Worm (Caenorhabditis elegans): ENCODE data around the gene F55A11.8.

The F55A11.8 gene

ce11 chrV:11796343-11796742 is 8.4 kb downstream of the F55A11.8 start (continued):
- no peak for TF ChIP-seq lin-13 (GFP tag; optimal IDR thresholded peaks at IDR 0.05)
- no peak for TF ChIP-seq C34F6.9 (tag; optimal IDR thresholded peaks at IDR 0.05)
- TF ChIP-seq elt-3 (tag; optimal IDR thresholded peaks at IDR 0.05): no peak
- TF ChIP-seq nhr-237 (tag; optimal IDR thresholded peaks at IDR 0.05): no peak
- TF ChIP-seq mab-5 (tag; optimal IDR thresholded peaks at IDR 0.05): no peak
- peak; percentile 53 for TF ChIP-seq nhr-25 (tag; optimal IDR thresholded peaks at IDR 0.05)
- TF ChIP-seq lin-11 (tag; optimal IDR thresholded peaks at IDR 0.05): no peak
- no peak for TF ChIP-seq unc-39 (tag; optimal IDR thresholded peaks at IDR 0.05)
- no peak for TF ChIP-seq Y55F3AM.14 (GFP tag; optimal IDR thresholded peaks at IDR 0.05)

DNA sequence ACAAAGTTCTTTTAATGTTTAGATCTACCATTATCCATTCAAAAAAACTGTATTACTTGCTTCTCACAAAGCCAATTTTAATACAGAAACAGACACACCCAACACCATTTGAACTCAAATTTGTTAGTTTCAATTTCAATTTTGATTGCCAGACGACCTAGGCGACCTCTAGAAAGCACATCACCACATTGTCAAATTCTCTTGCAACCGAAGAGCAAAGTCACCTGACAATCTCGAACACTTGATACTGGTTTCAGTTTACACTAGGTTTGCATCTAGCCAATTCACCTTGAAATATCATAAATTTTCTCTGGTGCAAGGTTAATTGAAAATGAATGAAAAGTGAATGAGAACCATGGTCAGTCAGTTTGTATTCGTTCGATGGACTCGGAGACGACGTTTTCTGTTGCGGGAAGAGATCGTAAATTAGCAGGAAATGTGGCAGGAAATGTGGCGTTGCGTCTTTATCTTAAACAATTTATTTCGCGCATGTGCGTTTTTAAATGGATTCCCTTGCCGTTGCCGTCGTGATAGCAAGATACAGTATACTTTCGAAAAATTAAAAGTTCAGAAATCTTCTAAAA is 9.4 kb downstream of the F55A11.8 start:
- TF ChIP-seq sma-3 (GFP tag; optimal IDR thresholded peaks at IDR 0.05) (peak; percentile 13), nhr-21 (tag; optimal IDR thresholded peaks at IDR 0.05) (peak; percentile 24), crh-2 (tag; optimal IDR thresholded peaks at IDR 0.05) (peak; percentile 6), R02D3.7 (tag; optimal IDR thresholded peaks at IDR 0.05) (no peak), sma-9 (GFP tag; optimal IDR thresholded peaks at IDR 0.05) (peak; percentile 70), sma-9 (tag; optimal IDR thresholded peaks at IDR 0.05) (no peak), nhr-25 (tag; optimal IDR thresholded peaks at IDR 0.05) (peak; percentile 68), blmp-1 (tag; optimal IDR thresholded peaks at IDR 0.05; ENCODE audit: insufficient read depth) (peak; percentile 50), nhr-6 (tag; optimal IDR thresholded peaks at IDR 0.05) (no peak)

DNA sequence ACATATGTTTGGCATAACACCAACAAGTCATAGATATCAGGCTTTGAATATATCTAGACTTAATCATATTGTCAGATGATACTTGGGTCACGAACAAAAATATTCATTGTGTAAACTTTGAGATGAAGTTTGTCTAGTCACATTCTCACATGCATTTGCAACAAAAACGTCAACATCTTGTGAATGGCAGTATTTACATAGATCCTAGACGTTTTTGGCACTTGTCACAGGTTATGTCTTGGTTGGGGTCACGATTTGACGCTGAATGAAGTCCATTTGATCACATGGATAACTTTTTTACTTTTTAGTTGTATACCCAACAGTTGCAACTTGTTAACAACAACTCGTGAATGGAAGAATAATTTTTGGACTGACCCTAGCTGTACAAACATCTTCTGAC is 10.3 kb downstream of the F55A11.8 start:
- TF ChIP-seq mdl-1 (tag; optimal IDR thresholded peaks at IDR 0.05) (no peak), nhr-129 (tag; optimal IDR thresholded peaks at IDR 0.05) (peak; percentile 49)

DNA sequence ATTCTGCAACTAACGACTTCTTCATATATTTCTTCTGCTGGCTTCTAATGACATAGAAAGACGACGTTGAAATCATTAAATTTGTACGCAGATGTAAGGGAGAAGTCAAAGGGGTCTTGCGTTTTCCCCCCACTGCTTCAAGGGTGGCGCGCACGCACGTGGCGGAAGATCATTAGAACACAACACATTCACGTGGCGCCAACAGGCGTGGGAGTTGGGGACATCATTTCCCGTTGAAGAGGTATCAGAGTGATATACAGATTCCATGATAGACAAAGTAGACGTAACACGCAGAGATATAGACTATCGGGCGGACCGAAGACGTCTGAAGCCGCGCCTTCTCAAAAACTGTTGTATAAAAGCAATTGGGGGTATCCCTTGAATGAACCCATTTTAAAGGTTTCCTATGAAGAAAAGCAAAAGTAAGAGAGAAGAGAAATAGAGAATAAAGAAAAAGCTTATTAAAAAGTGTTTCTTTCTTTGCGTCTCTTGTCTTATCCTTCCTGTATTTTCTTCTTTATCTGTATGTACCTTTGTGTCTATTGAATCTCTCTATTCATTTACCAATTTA is 11.3 kb downstream of the F55A11.8 start:
- TF ChIP-seq sem-4 (tag; optimal IDR thresholded peaks at IDR 0.05): peak; percentile 82
- peak; percentile 99 for TF ChIP-seq sma-9 (GFP tag; optimal IDR thresholded peaks at IDR 0.05)
- TF ChIP-seq sma-9 (tag; optimal IDR thresholded peaks at IDR 0.05): peak; percentile 42
- peak; percentile 98 for TF ChIP-seq nhr-21 (tag; optimal IDR thresholded peaks at IDR 0.05)
- no peak for TF ChIP-seq skn-1 (tag; optimal IDR thresholded peaks at IDR 0.05)
- peak; percentile 82 for TF ChIP-seq Y55F3AM.14 (GFP tag; optimal IDR thresholded peaks at IDR 0.05)
- no peak for TF ChIP-seq lin-13 (GFP tag; optimal IDR thresholded peaks at IDR 0.05)
- TF ChIP-seq lsy-2 (tag; optimal IDR thresholded peaks at IDR 0.05): peak in 1 of 2 experiments; percentile 51
- peak; percentile 95 for TF ChIP-seq blmp-1 (tag; optimal IDR thresholded peaks at IDR 0.05; ENCODE audit: insufficient read depth)
- no peak for TF ChIP-seq nhr-237 (tag; optimal IDR thresholded peaks at IDR 0.05)
- TF ChIP-seq unc-55 (GFP tag; optimal IDR thresholded peaks at IDR 0.05): no peak
- no peak for TF ChIP-seq unc-62 (GFP tag; optimal IDR thresholded peaks at IDR 0.05)
- TF ChIP-seq egl-27 (tag; optimal IDR thresholded peaks at IDR 0.05): peak; percentile 59
- TF ChIP-seq crh-2 (tag; optimal IDR thresholded peaks at IDR 0.05): peak; percentile 65
- peak; percentile 14 for TF ChIP-seq nhr-129 (tag; optimal IDR thresholded peaks at IDR 0.05)
- no peak for TF ChIP-seq lin-11 (tag; optimal IDR thresholded peaks at IDR 0.05)
- TF ChIP-seq zag-1 (tag; optimal IDR thresholded peaks at IDR 0.05): no peak
- peak; percentile 96 for TF ChIP-seq nhr-25 (tag; optimal IDR thresholded peaks at IDR 0.05)
- TF ChIP-seq sma-3 (GFP tag; optimal IDR thresholded peaks at IDR 0.05): peak; percentile 97
- TF ChIP-seq F13H6.1 (tag; optimal IDR thresholded peaks at IDR 0.05): peak; percentile 83
- TF ChIP-seq mdl-1 (tag; optimal IDR thresholded peaks at IDR 0.05): peak; percentile 92 to 93
- TF ChIP-seq R02D3.7 (tag; optimal IDR thresholded peaks at IDR 0.05): no peak
- peak; percentile 36 for TF ChIP-seq gmeb-1 (tag; optimal IDR thresholded peaks at IDR 0.05)

DNA sequence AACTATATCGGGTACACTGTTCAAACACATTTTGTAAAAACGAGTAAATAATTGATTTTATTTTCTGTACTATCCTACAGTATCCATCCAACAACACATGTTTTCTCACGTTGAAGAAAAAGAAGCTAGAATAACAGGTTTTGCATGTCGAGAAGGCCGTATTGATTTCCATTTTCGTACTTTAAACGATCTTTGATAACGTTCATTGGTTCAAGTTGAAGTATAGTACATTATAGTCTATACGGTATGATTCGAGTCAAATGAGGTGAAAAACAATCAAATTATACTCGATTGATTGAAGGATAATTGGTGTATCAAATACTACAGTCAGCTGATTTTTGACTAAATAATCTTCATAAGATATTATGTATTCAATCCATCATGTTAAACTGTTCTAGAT is 12.5 kb downstream of the F55A11.8 start:
- TF ChIP-seq lsy-2 (tag; optimal IDR thresholded peaks at IDR 0.05) (peak in 1 of 2 experiments; percentile 1), mab-5 (tag; optimal IDR thresholded peaks at IDR 0.05) (no peak), sma-9 (GFP tag; optimal IDR thresholded peaks at IDR 0.05) (peak; percentile 30), sma-9 (tag; optimal IDR thresholded peaks at IDR 0.05) (no peak), lin-13 (GFP tag; optimal IDR thresholded peaks at IDR 0.05) (no peak), fos-1 (tag; optimal IDR thresholded peaks at IDR 0.05) (no peak), nhr-10 (tag; optimal IDR thresholded peaks at IDR 0.05) (no peak), R02D3.7 (tag; optimal IDR thresholded peaks at IDR 0.05) (no peak), nhr-129 (tag; optimal IDR thresholded peaks at IDR 0.05) (no peak), mdl-1 (tag; optimal IDR thresholded peaks at IDR 0.05) (no peak), unc-39 (tag; optimal IDR thresholded peaks at IDR 0.05) (no peak), elt-3 (tag; optimal IDR thresholded peaks at IDR 0.05) (no peak), lin-39 (tag; optimal IDR thresholded peaks at IDR 0.05) (no peak), nhr-25 (tag; optimal IDR thresholded peaks at IDR 0.05) (peak; percentile 53), nhr-21 (tag; optimal IDR thresholded peaks at IDR 0.05) (peak; percentile 15), sma-3 (GFP tag; optimal IDR thresholded peaks at IDR 0.05) (peak; percentile 9)

All from whole organism, L2 larva.